Worm (Caenorhabditis elegans): ENCODE data around the gene F22F4.9.

Gene F22F4.9

DNA sequence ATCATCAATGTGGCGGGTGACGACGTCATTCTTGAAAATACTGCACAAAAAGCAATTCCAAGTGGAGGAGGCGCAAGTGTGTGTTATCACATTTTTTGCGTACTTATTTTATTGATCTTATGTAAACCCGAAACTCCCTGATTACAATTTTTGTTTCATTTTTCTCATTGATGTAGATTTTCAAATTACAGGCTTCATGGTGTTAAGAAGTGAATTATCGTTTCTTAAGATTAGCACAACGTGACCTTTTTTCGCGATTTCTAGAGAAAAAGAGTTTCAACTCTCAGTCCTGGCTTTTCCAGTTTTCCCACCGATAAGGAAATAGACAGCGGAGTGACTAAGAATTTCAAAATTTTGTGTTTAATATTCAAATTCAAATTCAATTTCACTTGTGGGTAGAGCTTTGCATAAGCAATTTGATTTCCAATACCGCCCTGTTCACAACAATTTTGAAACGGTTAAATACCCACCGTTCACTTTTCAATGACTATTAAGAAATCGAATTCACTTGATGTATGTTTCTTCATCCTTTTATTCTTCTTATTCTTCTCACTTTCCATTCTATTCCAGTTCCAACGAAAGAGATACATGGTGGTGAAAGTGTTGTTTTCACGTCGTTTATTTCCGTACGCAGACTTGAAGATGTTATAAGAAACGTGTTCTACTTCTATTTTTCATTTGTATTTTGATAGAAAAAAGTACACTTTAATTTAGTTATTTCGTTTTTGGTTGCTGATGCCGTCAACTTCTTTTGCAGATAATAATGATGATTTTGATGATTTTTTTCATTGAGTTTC is 27.6 kb upstream of the F22F4.9 start:
- TF ChIP-seq lin-38 (GFP tag; IDR thresholded peaks at IDR 0.05): no peak
- TF ChIP-seq lin-1 (GFP tag; IDR thresholded peaks at IDR 0.05): no peak
- TF ChIP-seq egl-43 (GFP tag; IDR thresholded peaks at IDR 0.05): no peak
- no peak for TF ChIP-seq F26F4.8 (GFP tag; conservative IDR thresholded peaks at IDR 0.05)
- TF ChIP-seq attf-4 (tag; optimal IDR thresholded peaks at IDR 0.05): no peak
- TF ChIP-seq jun-1 (tag; optimal IDR thresholded peaks at IDR 0.05): no peak
- TF ChIP-seq ama-1 (optimal IDR thresholded peaks at IDR 0.05): no peak
- peak; percentile 38 for TF ChIP-seq pqm-1 (tag; optimal IDR thresholded peaks at IDR 0.05)
- no peak for TF ChIP-seq saeg-2 (GFP tag; IDR thresholded peaks at IDR 0.05)
- TF ChIP-seq nhr-28 (tag; optimal IDR thresholded peaks at IDR 0.05): no peak
- TF ChIP-seq dmd-6 (GFP tag; IDR thresholded peaks at IDR 0.05): peak; percentile 12; the same call in 1 of the 2 replicates
- peak; percentile 70 for TF ChIP-seq aha-1 (tag)
- no peak for TF ChIP-seq daf-16 (GFP tag; optimal IDR thresholded peaks at IDR 0.05)
- TF ChIP-seq daf-16 (tag; optimal IDR thresholded peaks at IDR 0.05): peak; percentile 44
- no peak for TF ChIP-seq zfp-3 (GFP tag; conservative IDR thresholded peaks at IDR 0.05)
- no peak for TF ChIP-seq pha-4 (GFP tag; IDR thresholded peaks at IDR 0.05)
- no peak for TF ChIP-seq pha-4 (tag; optimal IDR thresholded peaks at IDR 0.05)
- TF ChIP-seq F44E2.7 (GFP tag; IDR thresholded peaks at IDR 0.05): no peak
- no peak for TF ChIP-seq ceh-28 (tag; optimal IDR thresholded peaks at IDR 0.05)

ce11 chrX:6024977-6025376 is 25.7 kb upstream of the F22F4.9 start:
- TF ChIP-seq hlh-11 (tag; optimal IDR thresholded peaks at IDR 0.05) (peak; percentile 82), nhr-102 (tag; optimal IDR thresholded peaks at IDR 0.05) (peak; percentile 15), mdl-1 (tag; optimal IDR thresholded peaks at IDR 0.05) (peak in 1 of 2 experiments; percentile 6), hlh-30 (tag; optimal IDR thresholded peaks at IDR 0.05; ENCODE audit: insufficient read depth) (peak; percentile 71), gei-8 (GFP tag; optimal IDR thresholded peaks at IDR 0.05) (no peak), nhr-48 (tag; optimal IDR thresholded peaks at IDR 0.05) (peak; percentile 67), dmd-9 (GFP tag; IDR thresholded peaks at IDR 0.05) (no peak), dve-1 (tag; optimal IDR thresholded peaks at IDR 0.05; ENCODE audit: insufficient read depth) (peak; percentile 64), pqm-1 (tag; optimal IDR thresholded peaks at IDR 0.05) (peak; percentile 30), zfp-2 (tag; optimal IDR thresholded peaks at IDR 0.05) (no peak), aha-1 (tag) (peak; percentile 76), unc-62 (GFP tag; optimal IDR thresholded peaks at IDR 0.05 in 1 of 2) (peak in 1 of 2 experiments; percentile 58), unc-62 (tag; optimal IDR thresholded peaks at IDR 0.05) (no peak), saeg-2 (GFP tag; IDR thresholded peaks at IDR 0.05) (no peak), mep-1 (tag; optimal IDR thresholded peaks at IDR 0.05) (peak; percentile 18), daf-16 (GFP tag; optimal IDR thresholded peaks at IDR 0.05) (no peak), daf-16 (tag; optimal IDR thresholded peaks at IDR 0.05) (peak; percentile 90), nhr-28 (tag; optimal IDR thresholded peaks at IDR 0.05) (peak; percentile 38), lin-1 (GFP tag; IDR thresholded peaks at IDR 0.05) (0 out of 2 replicates have a peak, but pooled peaks have one; percentile 32), nhr-25 (tag; optimal IDR thresholded peaks at IDR 0.05; ENCODE audit: borderline replicate concordance, insufficient read depth) (no peak), dmd-6 (GFP tag; IDR thresholded peaks at IDR 0.05) (peak; percentile 82), tra-1 (GFP tag; IDR thresholded peaks at IDR 0.05) (peak; percentile 39; the same call in 1 of the 2 replicates)

ce11 chrX:6022469-6022868 is 23.2 kb upstream of the F22F4.9 start, which contains the start of gene lelo-3:
lelo-3 (minus strand) TSS chrX:6022569.
- no peak for TF ChIP-seq egl-27 (tag; optimal IDR thresholded peaks at IDR 0.05)
- no peak for TF ChIP-seq nhr-111 (GFP tag; optimal IDR thresholded peaks at IDR 0.05)
- TF ChIP-seq daf-12 (tag; optimal IDR thresholded peaks at IDR 0.05): no peak
